Fruit fly (Drosophila melanogaster): ENCODE measurements around the gene CG33640.

DNA sequence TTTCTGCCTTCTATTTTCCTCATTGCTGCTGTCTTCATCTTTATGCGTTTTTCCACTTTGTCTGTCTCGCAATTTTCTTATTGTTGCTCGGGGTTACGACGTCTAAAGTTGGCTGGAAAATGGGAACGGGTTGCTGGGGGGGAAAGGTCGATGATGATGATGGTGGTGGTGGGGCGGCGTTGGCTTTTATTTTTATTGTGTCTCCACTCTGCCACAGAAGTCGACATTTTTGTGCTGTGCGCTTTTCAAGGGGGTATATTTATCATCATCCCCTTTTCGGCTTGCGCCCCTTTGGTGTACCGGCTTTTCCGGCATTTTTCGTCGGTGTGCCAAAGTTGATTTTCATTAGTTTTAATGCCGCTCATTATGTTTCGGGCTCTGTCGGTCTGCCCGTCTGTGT lies 27.8 kb downstream of the CG33640 start:
- TF ChIP-seq insv (optimal IDR thresholded peaks at IDR 0.05): no peak
- no peak for TF ChIP-seq Myc (optimal IDR thresholded peaks at IDR 0.05)

All from Kc167 (cell line).